Worm (Caenorhabditis elegans): ENCODE data around the gene Y46E12BL.2.

Gene Y46E12BL.2

DNA sequence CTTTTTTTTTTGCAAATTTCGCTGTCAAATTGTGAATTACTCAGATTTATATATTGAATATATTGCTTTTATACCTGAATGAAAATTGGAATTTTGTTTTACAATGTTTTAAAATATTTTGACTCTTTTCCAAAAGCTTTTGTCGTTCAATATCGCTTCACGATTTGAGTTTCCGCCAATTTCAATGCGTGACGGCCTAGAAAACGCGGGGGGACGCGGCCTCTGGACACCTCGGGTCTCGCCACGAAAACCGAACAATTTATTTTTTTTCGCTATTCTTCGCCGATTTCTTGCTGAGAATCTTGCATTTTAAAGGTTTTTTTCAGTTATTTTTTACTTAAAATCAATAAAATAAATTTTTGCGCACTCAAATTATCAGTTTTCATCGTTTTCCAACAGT, at the start of gene Y46E12BL.2:
Gene Y46E12BL.2 (plus strand): TSS at position 243 of the 400 bp plus-strand sequence.
- TF ChIP-seq lim-6 (tag; optimal IDR thresholded peaks at IDR 0.05) (no peak), sdc-2 (tag; optimal IDR thresholded peaks at IDR 0.05) (no peak), fax-1 (tag; optimal IDR thresholded peaks at IDR 0.05) (peak; percentile 60), syd-9 (tag; optimal IDR thresholded peaks at IDR 0.05) (no peak), mec-3 (tag; optimal IDR thresholded peaks at IDR 0.05; ENCODE audit: borderline replicate concordance) (no peak), ref-2 (tag; optimal IDR thresholded peaks at IDR 0.05) (peak; percentile 41), ceh-48 (tag; optimal IDR thresholded peaks at IDR 0.05) (no peak), ceh-14 (tag; optimal IDR thresholded peaks at IDR 0.05) (peak; percentile 27), ceh-22 (tag; optimal IDR thresholded peaks at IDR 0.05) (no peak), ceh-34 (tag; optimal IDR thresholded peaks at IDR 0.05) (peak; percentile 31), ceh-30 (tag; optimal IDR thresholded peaks at IDR 0.05) (peak; percentile 67), eyg-1 (tag; optimal IDR thresholded peaks at IDR 0.05) (no peak), ets-4 (tag; optimal IDR thresholded peaks at IDR 0.05) (peak; percentile 81), gmeb-2 (tag; optimal IDR thresholded peaks at IDR 0.05) (peak; percentile 13), tbx-7 (tag; optimal IDR thresholded peaks at IDR 0.05) (peak; percentile 78), fkh-10 (GFP tag; optimal IDR thresholded peaks at IDR 0.05) (no peak), unc-86 (tag; optimal IDR thresholded peaks at IDR 0.05) (peak; percentile 5), dmd-4 (tag; optimal IDR thresholded peaks at IDR 0.05; ENCODE audit: borderline replicate concordance) (no peak), C38D4.7 (GFP tag; optimal IDR thresholded peaks at IDR 0.05) (no peak), unc-42 (tag; optimal IDR thresholded peaks at IDR 0.05) (peak; percentile 62), ceh-31 (tag; optimal IDR thresholded peaks at IDR 0.05) (peak; percentile 92), Y22D7AL.16 (tag; optimal IDR thresholded peaks at IDR 0.05) (no peak), pax-1 (tag; optimal IDR thresholded peaks at IDR 0.05) (no peak), nfya-1 (tag; optimal IDR thresholded peaks at IDR 0.05) (peak; percentile 57), rnt-1 (tag; optimal IDR thresholded peaks at IDR 0.05) (peak; percentile 40), ceh-18 (tag; optimal IDR thresholded peaks at IDR 0.05) (peak; percentile 15), F13H6.1 (tag; optimal IDR thresholded peaks at IDR 0.05) (peak; percentile 39), hlh-8 (tag; optimal IDR thresholded peaks at IDR 0.05) (peak; percentile 76), unc-3 (GFP tag; conservative IDR thresholded peaks at IDR 0.05) (0 out of 2 replicates have a peak, but pooled peaks have one; percentile 22), unc-3 (tag; optimal IDR thresholded peaks at IDR 0.05) (no peak), C08G9.2 (tag; optimal IDR thresholded peaks at IDR 0.05) (peak; percentile 86), ceh-2 (tag; optimal IDR thresholded peaks at IDR 0.05) (peak; percentile 81), zip-5 (tag; optimal IDR thresholded peaks at IDR 0.05) (peak; percentile 54), tbx-2 (tag; optimal IDR thresholded peaks at IDR 0.05) (peak; percentile 74)

DNA sequence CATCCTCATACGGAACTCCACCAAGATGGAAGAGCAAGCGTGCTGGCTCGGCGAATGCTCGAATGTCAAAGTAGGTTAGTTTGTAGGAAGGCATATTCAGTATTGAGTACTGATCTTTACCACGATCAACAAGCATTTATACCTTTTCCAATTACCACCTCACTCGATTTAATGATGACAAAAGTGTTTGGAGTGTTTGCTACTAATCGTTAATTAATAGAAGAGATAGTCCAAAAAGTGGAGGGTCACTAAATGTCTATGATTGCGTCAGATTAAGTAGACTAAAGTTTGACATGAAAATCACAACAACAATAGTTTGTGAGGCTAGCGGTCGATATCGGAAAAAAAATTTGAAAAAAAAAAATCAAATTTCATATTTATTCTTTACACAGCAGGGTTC, 49.6 kb upstream of the Y46E12BL.2 start, which contains the start of gene gst-34:
Gene gst-34 (minus strand): TSS at position 101 of the 400 bp plus-strand sequence.
- TF ChIP-seq mec-3 (tag; optimal IDR thresholded peaks at IDR 0.05; ENCODE audit: borderline replicate concordance) (no peak), C38D4.7 (GFP tag; optimal IDR thresholded peaks at IDR 0.05) (no peak), pat-9 (tag; optimal IDR thresholded peaks at IDR 0.05) (no peak), rnt-1 (tag; optimal IDR thresholded peaks at IDR 0.05) (no peak)

DNA sequence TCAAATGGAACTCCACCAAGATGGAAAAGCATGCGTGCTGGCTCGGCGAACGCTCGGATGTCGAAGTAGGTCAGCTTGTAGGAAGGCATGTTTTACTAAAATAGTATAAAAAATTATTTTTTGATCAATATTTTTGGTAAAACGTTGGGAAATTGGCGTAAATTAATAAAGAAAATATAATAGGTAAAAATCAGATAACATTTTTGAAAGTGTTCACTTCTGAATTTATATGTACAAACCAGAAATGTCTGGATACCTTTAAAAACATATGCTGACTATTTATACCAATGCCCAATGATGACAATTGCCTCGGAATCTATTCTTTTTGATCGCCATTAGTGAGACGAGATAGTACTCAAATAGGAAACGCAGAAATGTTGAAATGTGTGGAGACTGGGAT, 47.5 kb upstream of the Y46E12BL.2 start, which contains the start of gene gst-35:
Gene gst-35 (minus strand): TSS at position 101 of the 400 bp plus-strand sequence.
- no peak for TF ChIP-seq ceh-34 (tag; optimal IDR thresholded peaks at IDR 0.05)

DNA sequence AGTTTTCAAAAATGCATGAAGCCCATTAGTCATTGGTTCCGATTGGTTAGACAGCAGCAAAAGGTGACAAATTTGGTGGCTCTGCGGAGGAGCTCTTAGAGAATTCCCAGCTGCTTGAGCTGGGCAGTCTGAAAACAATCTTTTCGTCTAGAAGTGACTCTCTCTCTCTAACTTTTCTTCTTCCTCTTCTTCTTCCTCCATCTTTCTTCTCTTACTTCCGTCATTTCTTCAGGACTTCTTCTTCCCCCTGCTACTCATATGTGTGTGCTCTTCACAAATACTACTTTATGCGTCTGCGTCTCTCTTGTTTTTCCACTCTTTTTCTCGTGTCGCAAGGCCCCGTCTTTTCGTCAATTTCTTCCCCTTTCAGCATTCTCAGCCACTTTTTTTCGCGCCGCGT, 42.8 kb upstream of the Y46E12BL.2 start:
- TF ChIP-seq unc-42 (tag; optimal IDR thresholded peaks at IDR 0.05), result peak; percentile 60
- TF ChIP-seq ceh-31 (tag; optimal IDR thresholded peaks at IDR 0.05), result peak; percentile 15
- TF ChIP-seq pag-3 (tag; optimal IDR thresholded peaks at IDR 0.05; ENCODE audit: borderline replicate concordance), result no peak
- TF ChIP-seq nfya-1 (tag; optimal IDR thresholded peaks at IDR 0.05), result peak; percentile 6

DNA sequence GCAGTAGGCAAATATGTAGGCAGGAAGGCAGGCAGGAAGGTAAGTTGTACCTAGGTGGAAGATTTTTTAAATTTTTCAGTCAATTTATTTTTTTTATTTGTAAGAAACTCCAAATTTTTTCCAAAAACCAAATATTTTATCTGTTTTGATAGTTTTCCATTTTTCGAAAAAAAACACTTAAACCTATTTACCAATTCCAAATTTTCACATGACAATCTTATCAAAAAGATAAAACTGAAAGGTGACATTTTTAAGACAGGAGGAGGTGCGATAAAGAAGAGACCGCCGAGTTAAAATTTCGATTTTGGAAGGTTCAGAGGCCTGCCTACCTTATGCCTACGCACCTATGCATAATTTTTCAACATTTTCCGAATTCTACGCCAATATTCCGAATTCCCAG, 41.8 kb upstream of the Y46E12BL.2 start:
- no peak for TF ChIP-seq dve-1 (tag; optimal IDR thresholded peaks at IDR 0.05)
- no peak for TF ChIP-seq pag-3 (tag; optimal IDR thresholded peaks at IDR 0.05; ENCODE audit: borderline replicate concordance)
- TF ChIP-seq Y22D7AL.16 (tag; optimal IDR thresholded peaks at IDR 0.05), result no peak
- no peak for TF ChIP-seq che-1 (tag; optimal IDR thresholded peaks at IDR 0.05)
- no peak for TF ChIP-seq fkh-10 (GFP tag; optimal IDR thresholded peaks at IDR 0.05)
- TF ChIP-seq tbx-2 (tag; optimal IDR thresholded peaks at IDR 0.05), result no peak
- no peak for TF ChIP-seq K09A11.1 (tag; optimal IDR thresholded peaks at IDR 0.05; ENCODE audit: insufficient read depth)
- TF ChIP-seq ceh-34 (tag; optimal IDR thresholded peaks at IDR 0.05), result no peak
- TF ChIP-seq ttx-3 (tag; optimal IDR thresholded peaks at IDR 0.05), result no peak
- TF ChIP-seq odd-2 (tag; optimal IDR thresholded peaks at IDR 0.05), result no peak
- TF ChIP-seq ceh-30 (tag; optimal IDR thresholded peaks at IDR 0.05), result no peak
- TF ChIP-seq ceh-22 (tag; optimal IDR thresholded peaks at IDR 0.05), result no peak
- TF ChIP-seq dmd-4 (tag; optimal IDR thresholded peaks at IDR 0.05; ENCODE audit: borderline replicate concordance), result no peak
- TF ChIP-seq ceh-24 (tag; optimal IDR thresholded peaks at IDR 0.05), result no peak
- TF ChIP-seq pat-9 (tag; optimal IDR thresholded peaks at IDR 0.05), result no peak
- no peak for TF ChIP-seq pha-2 (tag; optimal IDR thresholded peaks at IDR 0.05)
- no peak for TF ChIP-seq madf-2 (tag; optimal IDR thresholded peaks at IDR 0.05)
